Worm (Caenorhabditis elegans) whole organism, L1 larva: Measurements from ENCODE around the gene rpl-22.

Experiments
- C04F5.9 ChIP-seq: sonication (generic microtip); optimal IDR thresholded peaks from 2 replicates; lab custom pipeline; 2016; ENCODE audit warnings: missing genetic modification characterization, missing compliant biosample characterization
- C16A3.4 ChIP-seq: fragments of 150-350 bp; optimal IDR thresholded peaks from 2 replicates; lab custom pipeline; 2014; ENCODE audit warnings: missing biosample characterization, missing genetic modification characterization
- Y116A8C.19 ChIP-seq: sonication (generic microtip); optimal IDR thresholded peaks from 2 replicates; lab custom pipeline; 2016; ENCODE audit warnings: missing compliant biosample characterization, missing genetic modification characterization, borderline replicate concordance
- alr-1 ChIP-seq: fragments of 200-800 bp; sonication (Bioruptor generic); optimal IDR thresholded peaks from 2 replicates; lab custom pipeline; 2018; ENCODE audit warnings: borderline replicate concordance, mild to moderate bottlenecking, missing genetic modification characterization, missing compliant biosample characterization
- ama-1 ChIP-seq: fragments of 150-350 bp; optimal IDR thresholded peaks from 2 replicates; lab custom pipeline; 2014
- blmp-1 ChIP-seq: fragments of 150-350 bp; optimal IDR thresholded peaks from 2 replicates; lab custom pipeline; 2014; ENCODE audit warnings: missing biosample characterization, missing genetic modification characterization
- ceh-63 ChIP-seq: fragments of 200-800 bp; sonication (Bioruptor generic); optimal IDR thresholded peaks from 2 replicates; lab custom pipeline; 2018; ENCODE audit warnings: mild to moderate bottlenecking, missing genetic modification characterization, missing compliant biosample characterization
- ceh-8 ChIP-seq: fragments of 200-800 bp; sonication (Bioruptor generic); optimal IDR thresholded peaks from 2 replicates; lab custom pipeline; 2018; ENCODE audit warnings: mild to moderate bottlenecking, missing genetic modification characterization, moderate library complexity, missing compliant biosample characterization
- ceh-82 ChIP-seq, 3 experiments: fragments of 150-350 bp in 1 of 3; sonication (generic microtip) in 2 of 3; optimal IDR thresholded peaks; 2 replicates each; lab custom pipeline; 2014 to 2017; ENCODE audit warnings: missing biosample characterization in 3 of 3, missing genetic modification characterization in 3 of 3
- ceh-88 ChIP-seq: fragments of 200-800 bp; sonication (Bioruptor generic); IDR thresholded peaks from 2 replicates; pipeline ENCODE4 v1.3.6; 2022; ENCODE audit warnings: missing genetic modification characterization, missing compliant biosample characterization
- ceh-90 ChIP-seq: sonication (generic microtip); optimal IDR thresholded peaks from 2 replicates; lab custom pipeline; 2016; ENCODE audit warnings: missing genetic modification characterization, missing compliant biosample characterization
- dpl-1 ChIP-seq, 3 experiments: fragments of 150-350 bp in 2 of 3; sonication (generic microtip) in 1 of 3; optimal IDR thresholded peaks; 2 replicates each; lab custom pipeline; 2014 to 2017; ENCODE audit warnings: missing biosample characterization in 3 of 3, missing genetic modification characterization in 3 of 3, missing genetic modification reagents in 3 of 3
- dsc-1 ChIP-seq: sonication (generic microtip); optimal IDR thresholded peaks from 2 replicates; lab custom pipeline; 2016; ENCODE audit warnings: mild to moderate bottlenecking, missing genetic modification characterization, missing compliant biosample characterization
- efl-3 ChIP-seq: fragments of 200-800 bp; sonication (Bioruptor generic); optimal IDR thresholded peaks from 2 replicates; lab custom pipeline; 2018; ENCODE audit warnings: mild to moderate bottlenecking, missing genetic modification characterization, missing compliant biosample characterization
- egl-13 ChIP-seq: sonication (generic microtip); optimal IDR thresholded peaks from 2 replicates; lab custom pipeline; 2016; ENCODE audit warnings: missing genotype, missing genetic modification reagents, missing genetic modification characterization, missing compliant biosample characterization
- elt-2 ChIP-seq: sonication (generic microtip); optimal IDR thresholded peaks from 2 replicates; lab custom pipeline; 2016; ENCODE audit warnings: missing genetic modification characterization, mild to moderate bottlenecking, inconsistent platforms, missing compliant biosample characterization, missing genetic modification reagents
- elt-3 ChIP-seq, 6 experiments: fragments of 150-350 bp in 1 of 6; sonication (generic microtip); optimal IDR thresholded peaks; 2 replicates each; lab custom pipeline; 2017 to 2018; ENCODE audit warnings: missing biosample characterization in 6 of 6, missing genetic modification characterization in 6 of 6, inconsistent platforms in 1 of 6
- ets-5 ChIP-seq: fragments of 200-800 bp; sonication (Bioruptor generic); IDR thresholded peaks from 2 replicates; pipeline ENCODE4 v1.3.6; 2022; ENCODE audit warnings: missing genetic modification characterization, missing compliant biosample characterization
- fkh-10 ChIP-seq: sonication (generic microtip); optimal IDR thresholded peaks from 2 replicates; lab custom pipeline; 2017; ENCODE audit warnings: missing biosample characterization, missing genetic modification reagents, missing genetic modification characterization
- fkh-8 ChIP-seq: sonication (generic microtip); optimal IDR thresholded peaks from 2 replicates; lab custom pipeline; 2016; ENCODE audit warnings: mild to moderate bottlenecking, missing genetic modification characterization, missing compliant biosample characterization
- fos-1 ChIP-seq: fragments of 150-350 bp; optimal IDR thresholded peaks from 2 replicates; lab custom pipeline; 2014; ENCODE audit warnings: missing biosample characterization, missing genetic modification characterization
- hpl-2 ChIP-seq: fragments of 150-350 bp; optimal IDR thresholded peaks from 2 replicates; lab custom pipeline; 2014; ENCODE audit warnings: missing biosample characterization, missing genetic modification reagents, missing genetic modification characterization
- isw-1 ChIP-seq: fragments of 200-800 bp; sonication (Bioruptor generic); IDR thresholded peaks from 2 replicates; pipeline ENCODE4 v1.3.6; 2022; ENCODE audit warnings: missing genetic modification characterization, missing compliant biosample characterization
- jun-1 ChIP-seq: fragments of 150-350 bp; optimal IDR thresholded peaks from 2 replicates; lab custom pipeline; 2014; ENCODE audit warnings: missing biosample characterization, missing genetic modification reagents, missing genetic modification characterization
- lin-13 ChIP-seq: fragments of 150-350 bp; optimal IDR thresholded peaks from 2 replicates; lab custom pipeline; 2014; ENCODE audit warnings: missing biosample characterization, missing genetic modification reagents, missing genetic modification characterization
- lin-14 ChIP-seq: fragments of 200-800 bp; sonication (Bioruptor generic); optimal IDR thresholded peaks from 2 replicates; lab custom pipeline; 2018; ENCODE audit warnings: mild to moderate bottlenecking, missing genetic modification characterization, moderate library complexity, missing compliant biosample characterization
- lin-15B ChIP-seq: fragments of 150-350 bp; sonication (generic microtip); optimal IDR thresholded peaks from 3 replicates; lab custom pipeline; 2014; ENCODE audit warnings: missing biosample characterization, missing genetic modification characterization
- lin-35 ChIP-seq, 2 experiments: fragments of 150-350 bp; optimal IDR thresholded peaks; 2 replicates each; lab custom pipeline; 2014; ENCODE audit warnings: missing biosample characterization in 2 of 2, missing genetic modification characterization in 2 of 2, missing genetic modification reagents in 2 of 2
- lsy-2 ChIP-seq, 2 experiments: fragments of 150-350 bp; optimal IDR thresholded peaks; 2 replicates each; lab custom pipeline; 2014; ENCODE audit warnings: missing biosample characterization in 2 of 2, missing genetic modification characterization in 2 of 2
- mab-9 ChIP-seq: fragments of 200-800 bp; sonication (Bioruptor generic); IDR thresholded peaks from 2 replicates; pipeline ENCODE4 v1.3.6; 2022; ENCODE audit warnings: missing genetic modification reagents, missing genetic modification characterization, missing compliant biosample characterization
- mdl-1 ChIP-seq, 2 experiments: fragments of 150-350 bp; optimal IDR thresholded peaks; 2 replicates each; lab custom pipeline; 2014 to 2017; ENCODE audit warnings: missing biosample characterization in 2 of 2, missing genetic modification characterization in 2 of 2, inconsistent platforms in 1 of 2
- nhr-19 ChIP-seq: fragments of 200-800 bp; sonication (Bioruptor generic); conservative IDR thresholded peaks from 2 replicates; pipeline ENCODE4 v1.3.6; 2022; ENCODE audit warnings: missing genetic modification characterization, missing compliant biosample characterization
- nhr-20 ChIP-seq: sonication (generic microtip); optimal IDR thresholded peaks from 2 replicates; lab custom pipeline; 2016; ENCODE audit warnings: mild to moderate bottlenecking, missing genetic modification characterization, missing compliant biosample characterization
- nhr-237 ChIP-seq: fragments of 150-350 bp; optimal IDR thresholded peaks from 2 replicates; lab custom pipeline; 2014; ENCODE audit warnings: missing biosample characterization, missing genetic modification characterization
- nhr-28 ChIP-seq: fragments of 150-350 bp; optimal IDR thresholded peaks from 2 replicates; lab custom pipeline; 2014; ENCODE audit warnings: missing biosample characterization, missing genetic modification characterization
- nhr-76 ChIP-seq: sonication (generic microtip); optimal IDR thresholded peaks from 2 replicates; lab custom pipeline; 2017; ENCODE audit warnings: missing biosample characterization, missing genetic modification characterization
- nhr-85 ChIP-seq: sonication (generic microtip); peaks from one replicate; lab custom pipeline; 2016; ENCODE audit warnings: missing genetic modification characterization, inconsistent platforms, missing compliant biosample characterization
- pag-3 ChIP-seq: sonication (generic microtip); optimal IDR thresholded peaks from 2 replicates; lab custom pipeline; 2017; ENCODE audit warnings: missing genetic modification characterization, mild to moderate bottlenecking, missing compliant biosample characterization, antibody characterized with exemption, borderline replicate concordance; ENCODE audit not compliant: insufficient read depth
- pax-3 ChIP-seq: fragments of 200-800 bp; sonication (Bioruptor generic); optimal IDR thresholded peaks from 2 replicates; lab custom pipeline; 2018; ENCODE audit warnings: mild to moderate bottlenecking, missing genetic modification characterization, moderate library complexity, missing compliant biosample characterization
- skn-1 ChIP-seq: fragments of 150-350 bp; optimal IDR thresholded peaks from 2 replicates; lab custom pipeline; 2014; ENCODE audit warnings: missing biosample characterization, missing genetic modification characterization
- snpc-4 ChIP-seq: fragments of 150-350 bp; optimal IDR thresholded peaks from 2 replicates; lab custom pipeline; 2014; ENCODE audit warnings: missing biosample characterization, missing genetic modification characterization
- snu-23 ChIP-seq: sonication (generic microtip); optimal IDR thresholded peaks from 2 replicates; lab custom pipeline; 2016; ENCODE audit warnings: missing genetic modification characterization, missing compliant biosample characterization
- sox-4 ChIP-seq: sonication (generic microtip); optimal IDR thresholded peaks from 2 replicates; lab custom pipeline; 2016; ENCODE audit warnings: missing genetic modification characterization, missing compliant biosample characterization
- sptf-1 ChIP-seq: fragments of 150-350 bp; optimal IDR thresholded peaks from 2 replicates; lab custom pipeline; 2014; ENCODE audit warnings: missing biosample characterization, missing genetic modification characterization
- sup-37 ChIP-seq: fragments of 200-800 bp; sonication (Bioruptor generic); optimal IDR thresholded peaks from 2 replicates; lab custom pipeline; 2018; ENCODE audit warnings: mild to moderate bottlenecking, missing genetic modification characterization, missing compliant biosample characterization
- tlp-1 ChIP-seq: fragments of 150-350 bp; optimal IDR thresholded peaks from 2 replicates; lab custom pipeline; 2014; ENCODE audit warnings: missing biosample characterization, missing genetic modification characterization
- unc-30 ChIP-seq: sonication (generic microtip); optimal IDR thresholded peaks from 2 replicates; lab custom pipeline; 2017; ENCODE audit warnings: missing biosample characterization, missing genetic modification characterization
- unc-62 ChIP-seq: fragments of 150-350 bp; optimal IDR thresholded peaks from 2 replicates; lab custom pipeline; 2014; ENCODE audit warnings: missing biosample characterization, missing genetic modification reagents, missing genetic modification characterization
- vab-15 ChIP-seq: sonication (generic microtip); optimal IDR thresholded peaks from 2 replicates; lab custom pipeline; 2017; ENCODE audit warnings: missing genotype, mild to moderate bottlenecking, missing genetic modification characterization, missing compliant biosample characterization
- xbp-1 ChIP-seq: sonication (generic microtip); optimal IDR thresholded peaks from 2 replicates; lab custom pipeline; 2016; ENCODE audit warnings: missing genetic modification characterization, missing compliant biosample characterization
- zag-1 ChIP-seq: fragments of 150-350 bp; optimal IDR thresholded peaks from 2 replicates; lab custom pipeline; 2014; ENCODE audit warnings: missing biosample characterization, missing genetic modification characterization
- zip-4 ChIP-seq: fragments of 200-800 bp; sonication (Bioruptor generic); optimal IDR thresholded peaks from 2 replicates; lab custom pipeline; 2018; ENCODE audit warnings: mild to moderate bottlenecking, missing genetic modification characterization, moderate library complexity, missing compliant biosample characterization
- ztf-11 ChIP-seq, 2 experiments: sonication (generic microtip); optimal IDR thresholded peaks; 2 replicates each; lab custom pipeline; 2016 to 2017; ENCODE audit warnings: missing genetic modification characterization in 2 of 2, missing biosample characterization in 1 of 2, missing compliant biosample characterization in 1 of 2
- ztf-4 ChIP-seq: fragments of 150-350 bp; optimal IDR thresholded peaks from 2 replicates; lab custom pipeline; 2014; ENCODE audit warnings: missing biosample characterization, missing genetic modification characterization

rpl-22 gene

ce11 chrII:5049249-5049648, 6.2 kb upstream of the rpl-22 start (continued):
- TF ChIP-seq snu-23 (GFP tag; lab: Kevin White, UChicago) (no peak), nhr-76 (tag; lab: Kevin White, UChicago) (no peak), fos-1 (no peak), vab-15 (tag; lab: Kevin White, UChicago) (no peak), lin-35 (GFP tag; optimal IDR thresholded peaks at IDR 0.05; lab: Kevin White, UChicago) (peak in 1 of 2 experiments; percentile 15), alr-1 (tag; lab: Kevin White, UChicago) (no peak), hpl-2 (no peak), mdl-1 (tag; optimal IDR thresholded peaks at IDR 0.05; lab: Kevin White, UChicago) (no peak), elt-3 (tag; optimal IDR thresholded peaks at IDR 0.05; lab: Kevin White, UChicago) (no peak), skn-1 (tag; lab: Kevin White, UChicago) (no peak), ets-5 (no peak), sup-37 (no peak), pag-3 (tag; lab: Kevin White, UChicago) (no peak), zag-1 (no peak), sox-4 (tag; lab: Kevin White, UChicago) (no peak), nhr-28 (tag; lab: Kevin White, UChicago) (no peak), jun-1 (tag; lab: Kevin White, UChicago) (no peak), ztf-11 (tag; optimal IDR thresholded peaks at IDR 0.05; lab: Kevin White, UChicago) (no peak), blmp-1 (tag; lab: Kevin White, UChicago) (peak; percentile 42), zip-4 (no peak), ceh-88 (GFP tag; lab: Robert Waterston, UW) (no peak), pax-3 (tag; lab: Kevin White, UChicago) (no peak), elt-2 (tag; lab: Kevin White, UChicago) (no peak), nhr-237 (tag; lab: Kevin White, UChicago) (no peak), egl-13 (tag; lab: Kevin White, UChicago) (no peak), xbp-1 (tag; lab: Kevin White, UChicago) (no peak), nhr-20 (tag; lab: Kevin White, UChicago) (peak; percentile 38), C16A3.4 (tag; lab: Kevin White, UChicago) (no peak), lin-15B (no peak), lin-13 (no peak), lin-14 (peak; percentile 43), nhr-19 (GFP tag; lab: Robert Waterston, UW) (no peak), fkh-8 (tag; lab: Kevin White, UChicago) (no peak), isw-1 (GFP tag; lab: Robert Waterston, UW) (no peak), dpl-1 (GFP tag; optimal IDR thresholded peaks at IDR 0.05; lab: Kevin White, UChicago) (no peak), sptf-1 (tag; lab: Kevin White, UChicago) (no peak), dsc-1 (tag; lab: Kevin White, UChicago) (no peak), lsy-2 (tag; optimal IDR thresholded peaks at IDR 0.05; lab: Kevin White, UChicago) (peak in 1 of 2 experiments; percentile 15), ceh-63 (GFP tag; lab: Kevin White, UChicago) (no peak), C04F5.9 (tag; lab: Kevin White, UChicago) (no peak), efl-3 (no peak), ama-1 (no peak), snpc-4 (no peak), nhr-85 (tag; lab: Kevin White, UChicago) (peak; percentile 77), unc-30 (tag; lab: Kevin White, UChicago) (no peak), fkh-10 (GFP tag; lab: Kevin White, UChicago) (no peak), ztf-4 (no peak), ceh-8 (no peak), unc-62 (GFP tag; lab: Kevin White, UChicago) (no peak), tlp-1 (tag; lab: Kevin White, UChicago) (no peak), mab-9 (GFP tag; lab: Robert Waterston, UW) (no peak), ceh-90 (tag; lab: Kevin White, UChicago) (no peak), ceh-82 (tag; optimal IDR thresholded peaks at IDR 0.05; lab: Kevin White, UChicago) (no peak), Y116A8C.19 (tag; lab: Kevin White, UChicago) (no peak)
